Fruit fly (Drosophila melanogaster) whole organism: Measurements from ENCODE around the gene CG10336.

ENCODE experiments used
- CG8478 ChIP-seq: fragments of >200 bp; optimal IDR thresholded peaks from 2 replicates; lab custom pipeline; 2018; ENCODE audit warnings: inconsistent platforms
- Dll ChIP-seq: fragments of >200 bp; optimal IDR thresholded peaks from 2 replicates; lab custom pipeline; 2017
- EcR ChIP-seq, 2 experiments: fragments of >200 bp; optimal IDR thresholded peaks; 2 replicates each; lab custom pipeline; 2017; ENCODE audit warnings: missing biosample characterization in 2 of 2, missing genetic modification characterization in 2 of 2, missing genetic modification reagents in 2 of 2
- pan ChIP-seq: fragments of >200 bp; optimal IDR thresholded peaks from 2 replicates; lab custom pipeline; 2017
- psq ChIP-seq: fragments of >200 bp; optimal IDR thresholded peaks from 2 replicates; lab custom pipeline; 2017
- usp ChIP-seq: fragments of >200 bp; optimal IDR thresholded peaks from 2 replicates; lab custom pipeline; 2017; ENCODE audit warnings: missing biosample characterization, missing genetic modification characterization, mixed read lengths

The CG10336 gene

DNA sequence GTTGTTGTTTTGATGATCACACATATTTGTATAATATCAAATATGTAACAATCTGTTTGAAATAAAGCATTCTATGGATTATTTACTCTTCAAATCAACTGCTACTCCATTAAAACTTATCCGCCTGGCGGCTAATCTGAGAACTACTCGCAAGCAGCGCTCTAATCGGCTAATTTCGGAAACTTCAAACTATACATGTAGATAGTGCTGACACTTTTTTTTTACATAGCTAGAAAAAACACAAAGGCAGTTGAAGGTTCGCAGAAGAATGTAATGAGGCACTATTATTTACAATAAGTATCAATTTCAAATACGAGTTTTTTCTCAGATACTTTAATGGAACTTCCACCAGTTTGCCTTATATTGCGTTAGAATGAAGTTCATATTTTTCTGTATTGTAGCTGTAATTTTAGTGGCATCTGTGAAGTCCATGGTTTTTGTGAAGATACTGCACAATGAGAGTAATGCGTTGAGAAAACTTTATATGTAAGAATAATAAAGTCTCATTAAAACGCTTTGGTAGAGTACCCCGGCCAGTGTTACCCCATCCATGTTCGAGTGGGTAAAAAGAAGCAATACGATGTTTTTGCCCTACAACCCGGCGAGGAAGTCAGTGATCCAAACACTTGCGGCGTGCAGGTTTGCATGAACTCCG is 23.2 kb upstream of the CG10336 start:
- TF ChIP-seq CG8478 (lab: Kevin White, UChicago) (no peak), pan (lab: Kevin White, UChicago) (peak; percentile 26), EcR (GFP tag; optimal IDR thresholded peaks at IDR 0.05; lab: Kevin White, UChicago) (no peak), psq (lab: Kevin White, UChicago) (no peak), Dll (lab: Kevin White, UChicago) (no peak), usp (GFP tag; lab: Kevin White, UChicago) (no peak)

DNA sequence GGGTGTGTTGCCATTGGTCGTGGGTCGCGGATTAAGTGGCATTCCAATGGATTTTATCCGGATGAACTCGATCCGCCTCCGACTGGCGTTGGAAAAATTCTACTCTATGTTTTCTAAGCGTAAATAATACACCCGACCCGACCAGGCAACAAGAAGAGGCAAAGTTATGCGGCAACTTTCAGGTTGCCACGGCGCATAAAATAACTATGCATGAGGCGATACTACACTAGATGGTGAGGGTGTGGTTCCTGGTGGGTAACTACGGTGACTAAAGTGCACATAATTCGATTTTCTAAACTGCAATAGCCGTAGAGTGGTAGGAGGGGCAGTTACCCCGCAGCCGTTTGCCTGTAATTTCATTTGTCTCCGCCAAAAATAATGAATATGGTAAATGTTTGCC is 18.2 kb upstream of the CG10336 start, which contains the start of gene CG43338:
CG43338 (minus strand) TSS at position 101 of the 400 bp plus-strand sequence.
- TF ChIP-seq Dll (lab: Kevin White, UChicago) (no peak), CG8478 (lab: Kevin White, UChicago) (no peak)

dm6 chr2L:18673185-18673584 is 16.1 kb upstream of the CG10336 start, which contains the start of gene CG43339:
CG43339 (minus strand) TSS chr2L:18673285.
- TF ChIP-seq usp (GFP tag; lab: Kevin White, UChicago) (no peak), EcR (GFP tag; optimal IDR thresholded peaks at IDR 0.05; lab: Kevin White, UChicago) (no peak), CG8478 (lab: Kevin White, UChicago) (no peak), Dll (lab: Kevin White, UChicago) (no peak), pan (lab: Kevin White, UChicago) (no peak), psq (lab: Kevin White, UChicago) (no peak)

DNA sequence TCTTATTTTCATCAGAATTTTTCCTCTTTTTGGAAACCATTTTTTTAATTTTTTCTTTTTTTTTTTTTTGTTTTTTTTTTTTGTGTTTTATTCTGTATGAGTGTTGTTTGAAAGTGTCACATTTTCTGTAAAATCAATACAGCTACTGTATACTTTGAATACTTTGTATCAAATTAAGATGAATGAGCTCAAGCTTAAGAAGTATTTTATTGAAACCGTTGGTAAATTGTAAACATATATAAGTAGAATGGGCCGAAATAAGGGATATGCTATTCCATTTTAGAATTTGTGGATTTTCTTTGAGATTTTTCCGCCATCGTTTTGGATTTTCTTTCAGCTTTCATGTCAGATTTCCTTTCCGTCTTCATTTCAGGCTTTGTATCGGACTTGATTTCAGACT is 14.3 kb upstream of the CG10336 start, which contains the start of gene Mst36Fb:
Mst36Fb (minus strand) TSS at position 101 of the 400 bp plus-strand sequence.
- TF ChIP-seq Dll (lab: Kevin White, UChicago) (no peak), pan (lab: Kevin White, UChicago) (no peak), psq (lab: Kevin White, UChicago) (no peak), CG8478 (lab: Kevin White, UChicago) (no peak), EcR (GFP tag; optimal IDR thresholded peaks at IDR 0.05; lab: Kevin White, UChicago) (no peak), usp (GFP tag; lab: Kevin White, UChicago) (no peak)

- TF ChIP-seq EcR (GFP tag; optimal IDR thresholded peaks at IDR 0.05; lab: Kevin White, UChicago) (no peak), pan (lab: Kevin White, UChicago) (no peak), usp (GFP tag; lab: Kevin White, UChicago) (no peak), Dll (lab: Kevin White, UChicago) (no peak), psq (lab: Kevin White, UChicago) (no peak)
Measured at dm6 chr2L:18676948-18677820, 12.1 kb upstream of the CG10336 start, which contains the start of the genes Mst36Fa and CG31751. Mst36Fa (minus strand) TSS chr2L:18676998. CG31751 (plus strand) TSS chr2L:18677221.

DNA sequence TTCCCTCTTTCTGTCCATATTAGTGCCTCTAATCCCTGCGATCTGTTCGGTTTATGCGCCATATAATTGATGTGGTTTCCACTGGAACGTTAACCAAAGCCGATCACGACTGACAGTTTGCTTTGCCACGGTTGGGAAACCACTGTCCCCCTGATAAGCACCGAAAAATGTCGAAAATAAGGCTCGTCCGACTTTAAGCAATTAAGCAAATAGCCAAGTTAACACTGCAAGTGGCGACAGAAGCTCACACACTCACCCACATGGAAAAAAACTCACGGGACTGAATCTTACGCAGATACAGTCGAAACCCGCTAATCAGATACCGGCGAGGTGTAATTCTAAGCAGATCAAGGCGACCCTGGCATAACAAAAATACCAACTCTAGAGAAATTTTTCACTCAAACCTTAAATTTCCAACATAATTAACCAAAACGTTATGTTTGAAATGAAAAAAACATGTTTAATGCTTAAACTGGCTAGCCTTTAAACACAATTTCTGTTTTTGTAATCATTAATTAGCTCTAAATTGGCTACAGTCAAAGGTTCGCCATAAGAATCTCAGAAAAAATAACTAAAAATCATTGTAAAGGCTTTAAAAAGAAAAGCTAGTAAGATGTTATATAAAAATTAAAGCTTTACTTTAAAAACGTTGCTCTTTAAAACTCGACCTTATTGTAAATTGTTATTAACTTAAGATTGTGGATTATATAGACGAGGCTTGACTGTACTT is 11.3 kb upstream of the CG10336 start:
- no peak for TF ChIP-seq usp (GFP tag; lab: Kevin White, UChicago)

DNA sequence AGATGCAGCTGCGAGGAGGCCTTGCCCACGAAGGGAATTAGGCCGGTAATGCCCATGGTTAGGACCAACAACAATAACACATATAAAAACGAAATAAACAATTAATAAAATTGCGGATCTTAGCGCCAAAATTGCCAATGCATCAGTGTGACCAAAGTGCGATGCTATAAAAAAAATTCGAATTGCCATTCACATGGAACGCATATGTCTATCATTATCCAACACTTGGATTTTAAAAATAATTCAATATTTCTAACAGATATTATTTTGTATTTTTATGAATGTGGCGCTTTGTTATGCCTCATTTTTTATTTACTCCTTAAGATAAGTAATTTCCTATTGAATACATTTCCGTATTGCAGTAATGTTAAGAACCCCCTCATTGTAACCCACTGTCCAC is 7.4 kb upstream of the CG10336 start, which contains the start of gene tos:
tos (minus strand) TSS at position 173 of the 400 bp plus-strand sequence.
- no peak for TF ChIP-seq usp (GFP tag; lab: Kevin White, UChicago)
- TF ChIP-seq EcR (GFP tag; optimal IDR thresholded peaks at IDR 0.05; lab: Kevin White, UChicago): no peak
- TF ChIP-seq CG8478 (lab: Kevin White, UChicago): no peak
- no peak for TF ChIP-seq psq (lab: Kevin White, UChicago)
- TF ChIP-seq pan (lab: Kevin White, UChicago): no peak
- TF ChIP-seq Dll (lab: Kevin White, UChicago): no peak

DNA sequence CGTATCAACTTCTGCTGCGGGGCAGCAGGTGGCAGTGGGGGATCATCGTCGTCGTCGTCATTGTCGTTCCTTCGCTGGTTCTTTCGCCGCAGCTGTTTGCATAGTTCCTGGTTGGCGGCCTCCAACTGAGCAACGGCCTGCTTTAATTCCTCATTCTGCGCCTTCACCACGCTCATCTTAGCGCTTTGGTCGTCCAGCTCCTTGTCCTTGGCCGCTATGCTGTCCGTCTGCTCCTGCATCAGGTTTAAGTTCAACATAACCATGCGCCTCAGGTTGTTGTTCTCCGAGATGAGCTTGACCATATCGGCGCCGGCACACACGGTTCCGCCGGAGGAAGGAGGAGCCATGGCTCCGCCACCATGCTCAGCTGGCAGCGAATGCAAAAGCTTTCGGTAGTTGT is 1.5 kb upstream of the CG10336 start:
- TF ChIP-seq CG8478 (lab: Kevin White, UChicago) (no peak), usp (GFP tag; lab: Kevin White, UChicago) (no peak), psq (lab: Kevin White, UChicago) (no peak), pan (lab: Kevin White, UChicago) (no peak)

DNA sequence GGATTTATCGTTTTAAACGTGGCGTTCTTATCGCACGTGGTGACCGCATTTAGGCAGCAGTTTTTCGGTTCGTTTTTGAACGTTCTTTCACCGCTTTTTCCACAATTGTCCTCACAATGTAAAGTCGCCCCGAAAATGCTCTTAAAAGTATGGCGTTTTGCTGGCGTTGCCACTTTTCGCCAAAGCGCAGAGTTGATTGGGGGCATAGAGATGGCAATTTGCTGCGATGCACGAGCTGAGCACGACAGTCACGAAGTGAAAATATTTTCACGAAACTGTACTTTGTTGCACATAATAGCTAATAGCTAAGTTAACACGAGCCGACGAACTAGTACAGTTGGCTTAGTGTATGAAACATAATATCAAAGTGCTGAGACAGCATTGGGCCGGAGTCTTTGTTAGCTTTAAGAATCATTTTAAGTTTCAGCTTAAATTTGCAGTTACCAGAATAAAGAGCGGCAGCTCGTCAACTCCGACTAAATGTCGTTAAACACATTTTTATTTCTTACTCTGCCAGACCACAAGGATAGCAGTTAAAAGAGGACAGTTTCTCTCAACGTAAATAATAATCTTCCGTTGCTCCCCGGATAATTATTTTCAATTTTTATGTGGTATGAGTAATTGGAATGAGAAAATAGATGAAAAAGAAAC is 557 bp upstream of the CG10336 start, which contains the start of gene msl-1:
msl-1 (minus strand) TSS at position 155 of the 651 bp plus-strand sequence.
- TF ChIP-seq usp (GFP tag; lab: Kevin White, UChicago) (no peak), psq (lab: Kevin White, UChicago) (no peak), CG8478 (lab: Kevin White, UChicago) (no peak), pan (lab: Kevin White, UChicago) (no peak), Dll (lab: Kevin White, UChicago) (no peak), EcR (GFP tag; optimal IDR thresholded peaks at IDR 0.05; lab: Kevin White, UChicago) (no peak)

dm6 chr2L:18693877-18694723 is 4.8 kb downstream of the CG10336 start:
- TF ChIP-seq CG8478 (lab: Kevin White, UChicago): no peak
- TF ChIP-seq usp (GFP tag; lab: Kevin White, UChicago): no peak
- TF ChIP-seq pan (lab: Kevin White, UChicago): peak; percentile 3
- no peak for TF ChIP-seq Dll (lab: Kevin White, UChicago)
- no peak for TF ChIP-seq psq (lab: Kevin White, UChicago)
